Worm (Caenorhabditis elegans): Measurements from ENCODE around the gene twk-43.
"Not testable (repeated sequence)": the region's sequence is repeated elsewhere in the genome, so short reads cannot be mapped to it uniquely, and the experiment has no call there.

ce11 chrV:13317247-13317646, 28.8 kb upstream of the twk-43 start:
- TF ChIP-seq ceh-91 (GFP tag; IDR thresholded peaks at IDR 0.05); tbx-9 (tag; optimal IDR thresholded peaks at IDR 0.05; ENCODE audit: borderline replicate concordance); bed-2 (GFP tag; IDR thresholded peaks at IDR 0.05); ZK185.1 (tag; optimal IDR thresholded peaks at IDR 0.05; ENCODE audit: poor library complexity, severe bottlenecking); xnd-1 (tag; optimal IDR thresholded peaks at IDR 0.05); F22D6.2 (tag; optimal IDR thresholded peaks at IDR 0.05); efl-1 (GFP tag; optimal IDR thresholded peaks at IDR 0.05); athp-1 (tag; optimal IDR thresholded peaks at IDR 0.05); Y67H2A.10 (GFP tag; conservative IDR thresholded peaks at IDR 0.05); hlh-26 (GFP tag; conservative IDR thresholded peaks at IDR 0.05); nhr-179 (tag; optimal IDR thresholded peaks at IDR 0.05); lsy-27 (tag; optimal IDR thresholded peaks at IDR 0.05; ENCODE audit: borderline replicate concordance, insufficient read depth); unc-62 (GFP tag; optimal IDR thresholded peaks at IDR 0.05): not testable (repeated sequence)

All from whole organism, young adult.